Fruit fly (Drosophila melanogaster) whole organism: ENCODE results near the gene comm2.

ENCODE experiments used
- CG8478 ChIP-seq: fragments of >200 bp; optimal IDR thresholded peaks from 2 replicates; lab custom pipeline; 2018; ENCODE audit warnings: inconsistent platforms
- Dll ChIP-seq: fragments of >200 bp; optimal IDR thresholded peaks from 2 replicates; lab custom pipeline; 2017
- pan ChIP-seq: fragments of >200 bp; optimal IDR thresholded peaks from 2 replicates; lab custom pipeline; 2017
- psq ChIP-seq: fragments of >200 bp; optimal IDR thresholded peaks from 2 replicates; lab custom pipeline; 2017
- usp ChIP-seq: fragments of >200 bp; optimal IDR thresholded peaks from 2 replicates; lab custom pipeline; 2017; ENCODE audit warnings: missing biosample characterization, missing genetic modification characterization, mixed read lengths

DNA sequence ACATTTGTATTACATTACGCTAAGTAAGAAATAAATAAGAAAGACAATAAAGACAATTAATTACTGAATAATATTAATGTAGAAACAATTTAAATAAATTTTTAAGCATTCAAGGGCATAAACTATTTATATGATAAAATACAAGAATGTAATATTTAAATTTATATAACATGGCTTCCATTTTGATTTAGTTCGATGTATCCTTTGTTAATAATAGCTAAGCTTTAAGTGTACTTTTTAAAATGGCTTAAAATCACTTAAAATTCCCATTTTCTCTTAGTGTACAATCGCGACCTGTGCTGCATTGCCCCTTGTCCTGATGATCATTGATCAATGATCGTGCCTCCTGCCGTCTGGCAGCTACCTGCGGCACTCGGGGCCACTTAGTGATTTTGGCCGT is 29.2 kb downstream of the comm2 start:
- TF ChIP-seq CG8478 (no peak), pan (no peak), psq (no peak), usp (GFP tag; lab: Kevin White, UChicago) (no peak), Dll (lab: Kevin White, UChicago) (no peak)
